Worm (Caenorhabditis elegans): Measurements from ENCODE around the gene jtr-1.

The jtr-1 gene

ce11 chrIV:1405780-1406179, 14.9 kb upstream of the jtr-1 start:
- no peak for TF ChIP-seq unc-62 (GFP tag; optimal IDR thresholded peaks at IDR 0.05)

- no peak for TF ChIP-seq unc-62 (GFP tag; optimal IDR thresholded peaks at IDR 0.05)
These were observed 14.5 kb upstream of the jtr-1 start, which contains the start of gene spp-31 for ce11 chrIV:1406267-1406666. TSS of gene spp-31 (plus strand) at chrIV:1406567.

ce11 chrIV:1407049-1407448, 13.7 kb upstream of the jtr-1 start:
- no peak for TF ChIP-seq unc-62 (GFP tag; optimal IDR thresholded peaks at IDR 0.05)

ce11 chrIV:1407507-1407906, 13.2 kb upstream of the jtr-1 start:
- no peak for TF ChIP-seq unc-62 (GFP tag; optimal IDR thresholded peaks at IDR 0.05)

- no peak for TF ChIP-seq unc-62 (GFP tag; optimal IDR thresholded peaks at IDR 0.05)
These were observed 12.6 kb upstream of the jtr-1 start for ce11 chrIV:1408137-1408536.

ce11 chrIV:1408718-1409117, 12.0 kb upstream of the jtr-1 start:
- TF ChIP-seq unc-62 (GFP tag; optimal IDR thresholded peaks at IDR 0.05): no peak

- no peak for TF ChIP-seq unc-62 (GFP tag; optimal IDR thresholded peaks at IDR 0.05)
These were observed 10.8 kb upstream of the jtr-1 start, which contains the start of gene rpc-11 for ce11 chrIV:1409941-1410340. TSS of gene rpc-11 (minus strand) at chrIV:1410041.

ce11 chrIV:1419795-1420509, 777 bp upstream of the jtr-1 start, which contains the start of gene Y77E11A.7:
TSS of gene Y77E11A.7 (minus strand) at chrIV:1419849.
- TF ChIP-seq unc-62 (GFP tag; optimal IDR thresholded peaks at IDR 0.05): no peak

- TF ChIP-seq unc-62 (GFP tag; optimal IDR thresholded peaks at IDR 0.05): no peak
These were observed 4.2 kb downstream of the jtr-1 start, which contains the start of gene Y77E11A.8 for ce11 chrIV:1424962-1425361. TSS of gene Y77E11A.8 (minus strand) at chrIV:1425062.

- TF ChIP-seq unc-62 (GFP tag; optimal IDR thresholded peaks at IDR 0.05): no peak
These were observed 6.6 kb downstream of the jtr-1 start, which contains the start of gene clec-171 for ce11 chrIV:1427283-1427682. TSS of gene clec-171 (minus strand) at chrIV:1427383.

ce11 chrIV:1430261-1430660, 9.5 kb downstream of the jtr-1 start, which contains the start of gene Y77E11A.23:
TSS of gene Y77E11A.23 (minus strand) at chrIV:1430367.
- no peak for TF ChIP-seq unc-62 (GFP tag; optimal IDR thresholded peaks at IDR 0.05)

ce11 chrIV:1433978-1434377, 13.2 kb downstream of the jtr-1 start:
- no peak for TF ChIP-seq unc-62 (GFP tag; optimal IDR thresholded peaks at IDR 0.05)

ce11 chrIV:1434554-1435089, 13.9 kb downstream of the jtr-1 start, which contains the start of gene clp-6:
TSS of gene clp-6 (minus strand) at chrIV:1435039.
- TF ChIP-seq unc-62 (GFP tag; optimal IDR thresholded peaks at IDR 0.05): no peak

ce11 chrIV:1435159-1435558, 14.4 kb downstream of the jtr-1 start:
- no peak for TF ChIP-seq unc-62 (GFP tag; optimal IDR thresholded peaks at IDR 0.05)

ce11 chrIV:1437625-1438024, 16.9 kb downstream of the jtr-1 start:
- TF ChIP-seq unc-62 (GFP tag; optimal IDR thresholded peaks at IDR 0.05): no peak

ce11 chrIV:1443514-1443913, 22.8 kb downstream of the jtr-1 start:
- no peak for TF ChIP-seq unc-62 (GFP tag; optimal IDR thresholded peaks at IDR 0.05)
